Fruit fly (Drosophila melanogaster) whole organism, embryonic: ENCODE measurements around the gene CG15764.

ENCODE experiments used
- Ada2b ChIP-seq: fragments of 200-800 bp; sonication (Bioruptor generic); IDR thresholded peaks from 2 replicates; pipeline ENCODE4 v1.3.6; 2022; ENCODE audit warnings: missing biosample characterization, missing genetic modification characterization
- CG11085 ChIP-seq: fragments of 200-800 bp; sonication (Bioruptor generic); IDR thresholded peaks from 2 replicates; pipeline ENCODE4 v1.3.6; 2022; ENCODE audit warnings: missing biosample characterization, missing genetic modification characterization
- CG12155 ChIP-seq: fragments of 200-800 bp; sonication (Bioruptor generic); optimal IDR thresholded peaks from 3 replicates; lab custom pipeline; 2016; ENCODE audit warnings: missing biosample characterization, missing genetic modification characterization
- CG12391 ChIP-seq: fragments of 200-800 bp; sonication (Bioruptor generic); optimal IDR thresholded peaks from 3 replicates; lab custom pipeline; 2018; ENCODE audit warnings: missing biosample characterization, mild to moderate bottlenecking, missing genetic modification characterization, moderate library complexity
- CG13123 ChIP-seq: fragments of 200-800 bp; sonication (Bioruptor generic); optimal IDR thresholded peaks from 2 replicates; lab custom pipeline; 2016; ENCODE audit warnings: missing biosample characterization, missing genetic modification characterization
- CG13287 ChIP-seq: fragments of 200-800 bp; sonication (Bioruptor generic); IDR thresholded peaks from 2 replicates; pipeline ENCODE4 v1.3.6; 2022; ENCODE audit warnings: missing biosample characterization, missing genetic modification characterization; ENCODE audit not compliant: partially characterized antibody
- CG1529 ChIP-seq: fragments of 200-800 bp; sonication (Bioruptor generic); optimal IDR thresholded peaks from 3 replicates; lab custom pipeline; 2018; ENCODE audit warnings: missing biosample characterization, missing genetic modification characterization
- CG18262 ChIP-seq: fragments of 200-800 bp; optimal IDR thresholded peaks from 3 replicates; lab custom pipeline; 2019; ENCODE audit warnings: missing biosample characterization, mild to moderate bottlenecking, missing genetic modification characterization, moderate library complexity
- CG2199 ChIP-seq: fragments of 200-800 bp; sonication (Bioruptor generic); IDR thresholded peaks from 3 replicates; pipeline ENCODE4 v1.3.6; 2022; ENCODE audit warnings: missing biosample characterization, missing genetic modification characterization
- CG31224 ChIP-seq: fragments of 200-800 bp; sonication (Bioruptor generic); IDR thresholded peaks from 2 replicates; pipeline ENCODE4 v1.3.6; 2022; ENCODE audit warnings: missing biosample characterization, missing genetic modification characterization
- CG4617 ChIP-seq: fragments of 200-800 bp; sonication (Bioruptor generic); optimal IDR thresholded peaks from 3 replicates; lab custom pipeline; 2016; ENCODE audit warnings: missing biosample characterization, missing genetic modification characterization, borderline replicate concordance
- CG6654 ChIP-seq: fragments of 200-800 bp; sonication (Bioruptor generic); optimal IDR thresholded peaks from 2 replicates; lab custom pipeline; 2017; ENCODE audit warnings: missing biosample characterization, mild to moderate bottlenecking, missing genetic modification characterization
- CG6791 ChIP-seq: fragments of 200-800 bp; sonication (Bioruptor generic); IDR thresholded peaks from 3 replicates; pipeline ENCODE4 v1.3.6; 2022; ENCODE audit warnings: missing biosample characterization, missing genetic modification characterization; ENCODE audit not compliant: partially characterized antibody
- CG7839 ChIP-seq: fragments of 200-800 bp; sonication (Bioruptor generic); optimal IDR thresholded peaks from 3 replicates; lab custom pipeline; 2018; ENCODE audit warnings: missing biosample characterization, mild to moderate bottlenecking, missing genetic modification characterization, moderate library complexity
- CG7963 ChIP-seq: fragments of 200-800 bp; sonication (Bioruptor generic); IDR thresholded peaks from 3 replicates; pipeline ENCODE4 v1.3.6; 2022; ENCODE audit warnings: missing biosample characterization, missing genetic modification characterization; ENCODE audit not compliant: partially characterized antibody
- CG8478 ChIP-seq: fragments of >200 bp; optimal IDR thresholded peaks from 2 replicates; lab custom pipeline; 2018
- Doc2 ChIP-seq: fragments of 200-800 bp; sonication (Bioruptor generic); IDR thresholded peaks from 2 replicates; pipeline ENCODE4 v1.3.6; 2022; ENCODE audit warnings: missing biosample characterization, missing genetic modification characterization
- Dref ChIP-seq: fragments of 200-800 bp; sonication (Bioruptor generic); IDR thresholded peaks from 2 replicates; pipeline ENCODE4 v1.3.6; 2022; ENCODE audit warnings: missing biosample characterization, missing genetic modification characterization
- Drgx ChIP-seq: fragments of 200-800 bp; sonication (Bioruptor generic); IDR thresholded peaks from 2 replicates; pipeline ENCODE4 v1.3.6; 2022; ENCODE audit warnings: missing biosample characterization, missing genetic modification characterization
- Fer3 ChIP-seq: fragments of 200-800 bp; sonication (Bioruptor generic); optimal IDR thresholded peaks from 2 replicates; lab custom pipeline; 2018; ENCODE audit warnings: missing biosample characterization, mild to moderate bottlenecking, missing genetic modification characterization, moderate library complexity
- HLH4C ChIP-seq: fragments of 200-800 bp; sonication (Bioruptor generic); IDR thresholded peaks from 3 replicates; pipeline ENCODE4 v1.3.6; 2022; ENCODE audit warnings: missing biosample characterization, missing genetic modification characterization; ENCODE audit not compliant: partially characterized antibody
- Hr3 ChIP-seq: fragments of 200-800 bp; sonication (Bioruptor generic); optimal IDR thresholded peaks from 3 replicates; lab custom pipeline; 2016; ENCODE audit warnings: missing biosample characterization, missing genetic modification characterization
- Max ChIP-seq: fragments of 200-800 bp; sonication (Bioruptor generic); optimal IDR thresholded peaks from 2 replicates; lab custom pipeline; 2016; ENCODE audit warnings: missing biosample characterization, mild to moderate bottlenecking, missing genetic modification characterization
- Oli ChIP-seq: fragments of 200-800 bp; sonication (Bioruptor generic); optimal IDR thresholded peaks from 2 replicates; lab custom pipeline; 2018; ENCODE audit warnings: missing biosample characterization, mild to moderate bottlenecking, missing genetic modification characterization, moderate library complexity
- Ptx1 ChIP-seq: fragments of 200-800 bp; sonication (Bioruptor generic); IDR thresholded peaks from 2 replicates; pipeline ENCODE4 v1.3.6; 2022; ENCODE audit warnings: missing biosample characterization, missing genetic modification characterization
- Sry-β ChIP-seq: fragments of 200-800 bp; sonication (Bioruptor generic); optimal IDR thresholded peaks from 2 replicates; lab custom pipeline; 2018; ENCODE audit warnings: missing biosample characterization, mild to moderate bottlenecking, missing genetic modification characterization, moderate library complexity
- Trl ChIP-seq, 3 experiments: fragments of >200 bp in 2 of 3; fragments of 200-800 bp in 1 of 3; sonication (Bioruptor generic) in 1 of 3; optimal IDR thresholded peaks; 2 replicates in 1 of 3; 3 replicates in 2 of 3; lab custom pipeline; 2016 to 2017; ENCODE audit warnings: missing biosample characterization in 1 of 3, missing genetic modification characterization in 1 of 3
- Vsx1 ChIP-seq: fragments of 200-800 bp; sonication (Bioruptor generic); optimal IDR thresholded peaks from 2 replicates; lab custom pipeline; 2017; ENCODE audit warnings: missing biosample characterization, mild to moderate bottlenecking, missing genetic modification characterization, missing genetic modification reagents
- al ChIP-seq: fragments of 200-800 bp; sonication (Bioruptor generic); IDR thresholded peaks from 2 replicates; pipeline ENCODE4 v1.3.6; 2022; ENCODE audit warnings: missing biosample characterization, missing genetic modification characterization
- bsh ChIP-seq, 2 experiments: fragments of 200-800 bp; sonication (Bioruptor generic); optimal IDR thresholded peaks; 2 replicates each; lab custom pipeline; 2017 to 2018; ENCODE audit warnings: mild to moderate bottlenecking in 2 of 2, missing biosample characterization in 2 of 2, missing genetic modification characterization in 2 of 2, moderate library complexity in 1 of 2
- chn ChIP-seq: fragments of 200-800 bp; sonication (Bioruptor generic); optimal IDR thresholded peaks from 2 replicates; lab custom pipeline; 2016; ENCODE audit warnings: missing biosample characterization, missing genetic modification characterization
- cwo ChIP-seq: fragments of 200-800 bp; sonication (Bioruptor generic); optimal IDR thresholded peaks from 3 replicates; lab custom pipeline; 2017; ENCODE audit warnings: missing biosample characterization, missing genetic modification characterization, mild to moderate bottlenecking, moderate library complexity, missing genetic modification reagents
- da ChIP-seq: fragments of 200-800 bp; sonication (Bioruptor generic); optimal IDR thresholded peaks from 2 replicates; lab custom pipeline; 2016; ENCODE audit warnings: missing biosample characterization, missing genetic modification characterization
- dan ChIP-seq: fragments of 200-800 bp; sonication (Bioruptor generic); IDR thresholded peaks from 2 replicates; pipeline ENCODE4 v1.3.6; 2022; ENCODE audit warnings: missing biosample characterization, missing genetic modification characterization
- ewg ChIP-seq: fragments of 200-800 bp; sonication (Bioruptor generic); optimal IDR thresholded peaks from 3 replicates; lab custom pipeline; 2017; ENCODE audit warnings: mild to moderate bottlenecking, missing biosample characterization, missing genetic modification reagents, missing genetic modification characterization
- exex ChIP-seq: fragments of 200-800 bp; sonication (Bioruptor generic); optimal IDR thresholded peaks from 4 replicates; lab custom pipeline; 2018; ENCODE audit warnings: missing biosample characterization, mild to moderate bottlenecking, missing genetic modification characterization, moderate library complexity
- gcm ChIP-seq: fragments of 200-800 bp; sonication (Bioruptor generic); optimal IDR thresholded peaks from 2 replicates; lab custom pipeline; 2019; ENCODE audit warnings: missing biosample characterization, mild to moderate bottlenecking, missing genetic modification characterization, moderate library complexity
- inv ChIP-seq: fragments of 200-800 bp; sonication (Bioruptor generic); IDR thresholded peaks from 2 replicates; pipeline ENCODE4 v1.3.6; 2022; ENCODE audit warnings: missing biosample characterization, missing genetic modification characterization; ENCODE audit not compliant: partially characterized antibody
- jumu ChIP-seq: fragments of 200-800 bp; sonication (Bioruptor generic); optimal IDR thresholded peaks from 3 replicates; lab custom pipeline; 2016; ENCODE audit warnings: missing biosample characterization, missing genetic modification characterization
- kah ChIP-seq: fragments of 200-800 bp; sonication (Bioruptor generic); optimal IDR thresholded peaks from 2 replicates; lab custom pipeline; 2018; ENCODE audit warnings: missing biosample characterization, mild to moderate bottlenecking, missing genetic modification characterization
- kni ChIP-seq: fragments of 200-800 bp; sonication (Bioruptor generic); optimal IDR thresholded peaks from 3 replicates; lab custom pipeline; 2017; ENCODE audit warnings: mild to moderate bottlenecking, missing biosample characterization, missing genetic modification reagents, missing genetic modification characterization
- luna ChIP-seq: fragments of 200-800 bp; sonication (Bioruptor generic); optimal IDR thresholded peaks from 2 replicates; lab custom pipeline; 2016; ENCODE audit warnings: missing biosample characterization, missing genetic modification characterization
- org-1 ChIP-seq: fragments of 200-800 bp; sonication (Bioruptor generic); optimal IDR thresholded peaks from 2 replicates; lab custom pipeline; 2017; ENCODE audit warnings: missing biosample characterization, missing genetic modification characterization
- pb ChIP-seq: fragments of 200-800 bp; sonication (Bioruptor generic); optimal IDR thresholded peaks from 3 replicates; lab custom pipeline; 2016; ENCODE audit warnings: missing biosample characterization, missing genetic modification characterization
- shn ChIP-seq: fragments of 200-800 bp; sonication (Bioruptor generic); optimal IDR thresholded peaks from 3 replicates; lab custom pipeline; 2016; ENCODE audit warnings: missing biosample characterization, missing genetic modification characterization
- so ChIP-seq: fragments of 200-800 bp; sonication (Bioruptor generic); IDR thresholded peaks from 3 replicates; pipeline ENCODE4 v1.3.6; 2022; ENCODE audit warnings: missing biosample characterization, missing genetic modification characterization
- sqz ChIP-seq: fragments of 200-800 bp; sonication (Bioruptor generic); optimal IDR thresholded peaks from 3 replicates; lab custom pipeline; 2018; ENCODE audit warnings: missing biosample characterization, mild to moderate bottlenecking, missing genetic modification characterization
- tio ChIP-seq: fragments of 200-800 bp; sonication (Bioruptor generic); optimal IDR thresholded peaks from 2 replicates; lab custom pipeline; 2017; ENCODE audit warnings: missing biosample characterization, missing genetic modification characterization, inconsistent platforms
- toy ChIP-seq: fragments of 200-800 bp; sonication (Bioruptor generic); IDR thresholded peaks from 2 replicates; pipeline ENCODE4 v1.3.6; 2022; ENCODE audit warnings: missing biosample characterization, missing genetic modification characterization
- twi ChIP-seq: fragments of 200-800 bp; optimal IDR thresholded peaks from 2 replicates; lab custom pipeline; 2019; ENCODE audit warnings: missing biosample characterization, mild to moderate bottlenecking, missing genetic modification characterization, moderate library complexity
- z ChIP-seq: fragments of 200-800 bp; sonication (Bioruptor generic); IDR thresholded peaks from 3 replicates; pipeline ENCODE4 v1.3.6; 2022; ENCODE audit warnings: missing biosample characterization, missing genetic modification characterization
- zen ChIP-seq: fragments of 200-800 bp; sonication (Bioruptor generic); optimal IDR thresholded peaks from 3 replicates; lab custom pipeline; 2018; ENCODE audit warnings: missing biosample characterization, mild to moderate bottlenecking, missing genetic modification characterization, moderate library complexity

CG15764 gene

DNA sequence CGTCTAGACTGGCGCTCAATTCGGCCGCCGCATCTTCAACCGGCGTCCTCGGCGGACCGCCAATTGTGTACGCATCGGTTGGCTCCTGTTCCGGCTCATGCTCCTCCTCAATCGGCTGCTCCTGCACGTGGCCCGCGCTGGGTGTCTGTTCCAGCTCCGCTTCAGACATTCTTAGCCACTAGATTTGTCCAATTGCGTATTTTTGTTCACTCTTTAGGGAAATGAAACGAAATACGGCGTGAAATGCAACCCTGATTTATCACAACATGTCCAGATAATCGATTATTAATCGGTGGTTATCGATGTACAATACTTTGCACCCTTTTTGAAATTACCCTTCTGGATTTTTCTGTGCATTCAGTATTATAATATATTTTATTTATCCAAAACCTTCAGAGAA is 7.7 kb downstream of the CG15764 start, which contains the start of gene mof (continued):
- TF ChIP-seq Ada2b (GFP tag; lab: Robert Waterston, UW) (no peak), Trl (optimal IDR thresholded peaks at IDR 0.05; lab: Kevin White, UChicago) (no peak), Trl (GFP tag; optimal IDR thresholded peaks at IDR 0.05; lab: Kevin White, UChicago) (no peak), gcm (no peak), CG2199 (GFP tag; lab: Robert Waterston, UW) (no peak), CG8478 (lab: Kevin White, UChicago) (no peak), CG13123 (GFP tag; lab: Kevin White, UChicago) (no peak), exex (tag; lab: Kevin White, UChicago) (no peak), zen (no peak), cwo (GFP tag; lab: Kevin White, UChicago) (no peak), al (GFP tag; lab: Robert Waterston, UW) (no peak), CG11085 (GFP tag; lab: Robert Waterston, UW) (no peak), CG18262 (no peak), Ptx1 (GFP tag; lab: Robert Waterston, UW) (no peak), ewg (GFP tag; lab: Kevin White, UChicago) (no peak), inv (GFP tag; lab: Robert Waterston, UW) (peak; percentile 55), Oli (tag; lab: Kevin White, UChicago) (no peak), HLH4C (peak; percentile 87), da (GFP tag; lab: Kevin White, UChicago) (no peak), chn (GFP tag; lab: Kevin White, UChicago) (no peak), toy (no peak), CG6654 (no peak), CG7963 (GFP tag; lab: Robert Waterston, UW) (peak; percentile 77), sqz (GFP tag; lab: Kevin White, UChicago) (no peak), Doc2 (GFP tag; lab: Robert Waterston, UW) (no peak), luna (no peak), bsh (GFP tag; optimal IDR thresholded peaks at IDR 0.05; lab: Kevin White, UChicago) (no peak), org-1 (GFP tag; lab: Kevin White, UChicago) (no peak), Sry-β (GFP tag; lab: Kevin White, UChicago) (no peak), CG7839 (tag; lab: Kevin White, UChicago) (no peak), Fer3 (tag; lab: Kevin White, UChicago) (no peak), Drgx (GFP tag; lab: Robert Waterston, UW) (no peak), z (GFP tag; lab: Robert Waterston, UW) (no peak), CG31224 (GFP tag; lab: Robert Waterston, UW) (no peak), CG4617 (GFP tag; lab: Kevin White, UChicago) (peak; percentile 54), jumu (GFP tag; lab: Kevin White, UChicago) (no peak), CG6791 (peak; percentile 79), CG13287 (peak; percentile 84), Max (GFP tag; lab: Kevin White, UChicago) (no peak), pb (GFP tag; lab: Kevin White, UChicago) (no peak), Dref (GFP tag; lab: Robert Waterston, UW) (peak; percentile 81), kni (no peak), shn (GFP tag; lab: Kevin White, UChicago) (no peak), dan (no peak), kah (no peak), Vsx1 (no peak), so (GFP tag; lab: Robert Waterston, UW) (no peak), CG1529 (no peak), tio (GFP tag; lab: Kevin White, UChicago) (no peak), CG12391 (tag; lab: Kevin White, UChicago) (no peak), Hr3 (GFP tag; lab: Kevin White, UChicago) (no peak), CG12155 (GFP tag; lab: Kevin White, UChicago) (no peak), twi (tag; lab: Kevin White, UChicago) (no peak)
